Worm (Caenorhabditis elegans) whole organism, L1 larva: Measurements from ENCODE around the gene M142.5.

Experiments
- C16A3.4 ChIP-seq: fragments of 150-350 bp; optimal IDR thresholded peaks from 2 replicates; lab custom pipeline; 2014; ENCODE audit warnings: missing biosample characterization, missing genetic modification characterization
- alr-1 ChIP-seq: fragments of 200-800 bp; sonication (Bioruptor generic); optimal IDR thresholded peaks from 2 replicates; lab custom pipeline; 2018; ENCODE audit warnings: borderline replicate concordance, mild to moderate bottlenecking, missing genetic modification characterization, missing compliant biosample characterization
- aly-2 ChIP-seq: fragments of 150-350 bp; optimal IDR thresholded peaks from 2 replicates; lab custom pipeline; 2014; ENCODE audit warnings: missing biosample characterization, missing genetic modification characterization
- ama-1 ChIP-seq: fragments of 150-350 bp; optimal IDR thresholded peaks from 2 replicates; lab custom pipeline; 2014
- blmp-1 ChIP-seq: fragments of 150-350 bp; optimal IDR thresholded peaks from 2 replicates; lab custom pipeline; 2014; ENCODE audit warnings: missing biosample characterization, missing genetic modification characterization
- ceh-82 ChIP-seq, 3 experiments: fragments of 150-350 bp in 1 of 3; sonication (generic microtip) in 2 of 3; optimal IDR thresholded peaks; 2 replicates each; lab custom pipeline; 2014 to 2017; ENCODE audit warnings: missing biosample characterization in 3 of 3, missing genetic modification characterization in 3 of 3
- ceh-88 ChIP-seq: fragments of 200-800 bp; sonication (Bioruptor generic); IDR thresholded peaks from 2 replicates; pipeline ENCODE4 v1.3.6; 2022; ENCODE audit warnings: missing genetic modification characterization, missing compliant biosample characterization
- ceh-90 ChIP-seq: sonication (generic microtip); optimal IDR thresholded peaks from 2 replicates; lab custom pipeline; 2016; ENCODE audit warnings: missing genetic modification characterization, missing compliant biosample characterization
- ces-1 ChIP-seq: fragments of 150-350 bp; optimal IDR thresholded peaks from 2 replicates; lab custom pipeline; 2014; ENCODE audit warnings: missing biosample characterization, missing genetic modification reagents, missing genetic modification characterization
- dpl-1 ChIP-seq, 3 experiments: fragments of 150-350 bp in 2 of 3; sonication (generic microtip) in 1 of 3; optimal IDR thresholded peaks; 2 replicates each; lab custom pipeline; 2014 to 2017; ENCODE audit warnings: missing biosample characterization in 3 of 3, missing genetic modification characterization in 3 of 3, missing genetic modification reagents in 3 of 3
- dsc-1 ChIP-seq: sonication (generic microtip); optimal IDR thresholded peaks from 2 replicates; lab custom pipeline; 2016; ENCODE audit warnings: mild to moderate bottlenecking, missing genetic modification characterization, missing compliant biosample characterization
- efl-1 ChIP-seq, 4 experiments: fragments of 150-350 bp; optimal IDR thresholded peaks in 3 of 4; peaks in 1 of 4; 1 replicate in 1 of 4; 2 replicates in 3 of 4; lab custom pipeline; 2014; ENCODE audit warnings: missing biosample characterization in 2 of 4, missing genetic modification characterization in 2 of 4, missing genetic modification reagents in 2 of 4
- efl-3 ChIP-seq: fragments of 200-800 bp; sonication (Bioruptor generic); optimal IDR thresholded peaks from 2 replicates; lab custom pipeline; 2018; ENCODE audit warnings: mild to moderate bottlenecking, missing genetic modification characterization, missing compliant biosample characterization
- egl-13 ChIP-seq: sonication (generic microtip); optimal IDR thresholded peaks from 2 replicates; lab custom pipeline; 2016; ENCODE audit warnings: missing genotype, missing genetic modification reagents, missing genetic modification characterization, missing compliant biosample characterization
- fkh-10 ChIP-seq: sonication (generic microtip); optimal IDR thresholded peaks from 2 replicates; lab custom pipeline; 2017; ENCODE audit warnings: missing biosample characterization, missing genetic modification reagents, missing genetic modification characterization
- fos-1 ChIP-seq: fragments of 150-350 bp; optimal IDR thresholded peaks from 2 replicates; lab custom pipeline; 2014; ENCODE audit warnings: missing biosample characterization, missing genetic modification characterization
- hlh-17 ChIP-seq: fragments of 200-800 bp; sonication (Bioruptor generic); optimal IDR thresholded peaks from 2 replicates; lab custom pipeline; 2018; ENCODE audit warnings: missing genetic modification characterization, mild to moderate bottlenecking, missing compliant biosample characterization, moderate library complexity, borderline replicate concordance
- hpl-2 ChIP-seq: fragments of 150-350 bp; optimal IDR thresholded peaks from 2 replicates; lab custom pipeline; 2014; ENCODE audit warnings: missing biosample characterization, missing genetic modification reagents, missing genetic modification characterization
- irx-1 ChIP-seq: sonication (generic microtip); optimal IDR thresholded peaks from 2 replicates; lab custom pipeline; 2016; ENCODE audit warnings: missing genetic modification characterization, missing compliant biosample characterization
- lin-15B ChIP-seq: fragments of 150-350 bp; sonication (generic microtip); optimal IDR thresholded peaks from 3 replicates; lab custom pipeline; 2014; ENCODE audit warnings: missing biosample characterization, missing genetic modification characterization
- lin-35 ChIP-seq, 2 experiments: fragments of 150-350 bp; optimal IDR thresholded peaks; 2 replicates each; lab custom pipeline; 2014; ENCODE audit warnings: missing biosample characterization in 2 of 2, missing genetic modification characterization in 2 of 2, missing genetic modification reagents in 2 of 2
- lin-39 ChIP-seq: fragments of 150-350 bp; optimal IDR thresholded peaks from 2 replicates; lab custom pipeline; 2014; ENCODE audit warnings: missing biosample characterization, missing genetic modification reagents, missing genetic modification characterization
- lsy-2 ChIP-seq, 2 experiments: fragments of 150-350 bp; optimal IDR thresholded peaks; 2 replicates each; lab custom pipeline; 2014; ENCODE audit warnings: missing biosample characterization in 2 of 2, missing genetic modification characterization in 2 of 2
- mep-1 ChIP-seq: fragments of 150-350 bp; optimal IDR thresholded peaks from 2 replicates; lab custom pipeline; 2014; ENCODE audit warnings: missing biosample characterization, missing genetic modification characterization
- nhr-12 ChIP-seq: sonication (generic microtip); optimal IDR thresholded peaks from 2 replicates; lab custom pipeline; 2017; ENCODE audit warnings: missing biosample characterization, missing genetic modification characterization
- nhr-20 ChIP-seq: sonication (generic microtip); optimal IDR thresholded peaks from 2 replicates; lab custom pipeline; 2016; ENCODE audit warnings: mild to moderate bottlenecking, missing genetic modification characterization, missing compliant biosample characterization
- nhr-28 ChIP-seq: fragments of 150-350 bp; optimal IDR thresholded peaks from 2 replicates; lab custom pipeline; 2014; ENCODE audit warnings: missing biosample characterization, missing genetic modification characterization
- nhr-47 ChIP-seq: sonication (generic microtip); optimal IDR thresholded peaks from 2 replicates; lab custom pipeline; 2016; ENCODE audit warnings: mild to moderate bottlenecking, missing genetic modification characterization, moderate library complexity, missing compliant biosample characterization
- nhr-71 ChIP-seq: sonication (generic microtip); optimal IDR thresholded peaks from 2 replicates; lab custom pipeline; 2016; ENCODE audit warnings: mild to moderate bottlenecking, missing genetic modification characterization, moderate library complexity, missing compliant biosample characterization
- nhr-77 ChIP-seq: fragments of 150-350 bp; optimal IDR thresholded peaks from 2 replicates; lab custom pipeline; 2014; ENCODE audit warnings: missing biosample characterization, missing genetic modification characterization
- nhr-85 ChIP-seq: sonication (generic microtip); peaks from one replicate; lab custom pipeline; 2016; ENCODE audit warnings: missing genetic modification characterization, inconsistent platforms, missing compliant biosample characterization
- nhr-90 ChIP-seq: sonication (generic microtip); optimal IDR thresholded peaks from 2 replicates; lab custom pipeline; 2016; ENCODE audit warnings: mild to moderate bottlenecking, missing genetic modification characterization, missing compliant biosample characterization; ENCODE audit not compliant: poor library complexity
- pax-3 ChIP-seq: fragments of 200-800 bp; sonication (Bioruptor generic); optimal IDR thresholded peaks from 2 replicates; lab custom pipeline; 2018; ENCODE audit warnings: mild to moderate bottlenecking, missing genetic modification characterization, moderate library complexity, missing compliant biosample characterization
- skn-1 ChIP-seq: fragments of 150-350 bp; optimal IDR thresholded peaks from 2 replicates; lab custom pipeline; 2014; ENCODE audit warnings: missing biosample characterization, missing genetic modification characterization
- snpc-4 ChIP-seq: fragments of 150-350 bp; optimal IDR thresholded peaks from 2 replicates; lab custom pipeline; 2014; ENCODE audit warnings: missing biosample characterization, missing genetic modification characterization
- snu-23 ChIP-seq: sonication (generic microtip); optimal IDR thresholded peaks from 2 replicates; lab custom pipeline; 2016; ENCODE audit warnings: missing genetic modification characterization, missing compliant biosample characterization
- sox-4 ChIP-seq: sonication (generic microtip); optimal IDR thresholded peaks from 2 replicates; lab custom pipeline; 2016; ENCODE audit warnings: missing genetic modification characterization, missing compliant biosample characterization
- sup-37 ChIP-seq: fragments of 200-800 bp; sonication (Bioruptor generic); optimal IDR thresholded peaks from 2 replicates; lab custom pipeline; 2018; ENCODE audit warnings: mild to moderate bottlenecking, missing genetic modification characterization, missing compliant biosample characterization
- swsn-7 ChIP-seq: sonication (generic microtip); optimal IDR thresholded peaks from 2 replicates; lab custom pipeline; 2016; ENCODE audit warnings: missing genetic modification characterization, missing compliant biosample characterization
- tbx-2 ChIP-seq: sonication (generic microtip); optimal IDR thresholded peaks from 2 replicates; lab custom pipeline; 2016; ENCODE audit warnings: missing genetic modification characterization, missing compliant biosample characterization
- unc-86 ChIP-seq: sonication (generic microtip); optimal IDR thresholded peaks from 2 replicates; lab custom pipeline; 2016; ENCODE audit warnings: missing genetic modification characterization, missing compliant biosample characterization
- vab-15 ChIP-seq: sonication (generic microtip); optimal IDR thresholded peaks from 2 replicates; lab custom pipeline; 2017; ENCODE audit warnings: missing genotype, mild to moderate bottlenecking, missing genetic modification characterization, missing compliant biosample characterization
- xbp-1 ChIP-seq: sonication (generic microtip); optimal IDR thresholded peaks from 2 replicates; lab custom pipeline; 2016; ENCODE audit warnings: missing genetic modification characterization, missing compliant biosample characterization
- zip-4 ChIP-seq: fragments of 200-800 bp; sonication (Bioruptor generic); optimal IDR thresholded peaks from 2 replicates; lab custom pipeline; 2018; ENCODE audit warnings: mild to moderate bottlenecking, missing genetic modification characterization, moderate library complexity, missing compliant biosample characterization
- ztf-4 ChIP-seq: fragments of 150-350 bp; optimal IDR thresholded peaks from 2 replicates; lab custom pipeline; 2014; ENCODE audit warnings: missing biosample characterization, missing genetic modification characterization

Gene M142.5

ce11 chrIII:10895817-10896413, 35.1 kb upstream of the M142.5 start, which contains the start of gene com-1:
Gene com-1 (plus strand): TSS chrIII:10896363.
- TF ChIP-seq nhr-90 (peak; percentile 3), mep-1 (tag; lab: Kevin White, UChicago) (peak; percentile 55), lsy-2 (tag; optimal IDR thresholded peaks at IDR 0.05; lab: Kevin White, UChicago) (peak; percentile 51 to 73), nhr-47 (tag; lab: Kevin White, UChicago) (peak; percentile 46), hlh-17 (GFP tag; lab: Kevin White, UChicago) (no peak), nhr-71 (tag; lab: Kevin White, UChicago) (peak; percentile 53), swsn-7 (peak; percentile 29), snu-23 (GFP tag; lab: Kevin White, UChicago) (peak; percentile 54), efl-1 (optimal IDR thresholded peaks at IDR 0.05; lab: Kevin White, UChicago) (peak; percentile 53 to 63), efl-1 (GFP tag; optimal IDR thresholded peaks at IDR 0.05 in 1 of 2; lab: Kevin White, UChicago) (peak; percentile 61 to 93), snpc-4 (peak; percentile 22), dsc-1 (peak; percentile 15), sup-37 (no peak), ceh-88 (GFP tag; lab: Robert Waterston, UW) (no peak), blmp-1 (tag; lab: Kevin White, UChicago) (peak; percentile 58), lin-15B (tag; lab: Kevin White, UChicago) (peak; percentile 60), ama-1 (no peak), nhr-20 (tag; lab: Kevin White, UChicago) (peak; percentile 29), dpl-1 (GFP tag; optimal IDR thresholded peaks at IDR 0.05; lab: Kevin White, UChicago) (peak; percentile 30 to 72 (median 42)), lin-35 (GFP tag; optimal IDR thresholded peaks at IDR 0.05; lab: Kevin White, UChicago) (peak; percentile 58 to 67), efl-3 (no peak), ceh-82 (tag; optimal IDR thresholded peaks at IDR 0.05; lab: Kevin White, UChicago) (peak in 2 of 3 experiments; percentile 56 to 59), C16A3.4 (peak; percentile 39), xbp-1 (tag; lab: Kevin White, UChicago) (peak; percentile 14), skn-1 (tag; lab: Kevin White, UChicago) (peak; percentile 42)

- TF ChIP-seq pax-3 (tag; lab: Kevin White, UChicago) (no peak), irx-1 (tag; lab: Kevin White, UChicago) (no peak), nhr-77 (tag; lab: Kevin White, UChicago) (no peak), nhr-28 (tag; lab: Kevin White, UChicago) (no peak), alr-1 (no peak), ceh-82 (tag; optimal IDR thresholded peaks at IDR 0.05; lab: Kevin White, UChicago) (no peak), zip-4 (GFP tag; lab: Kevin White, UChicago) (no peak), aly-2 (tag; lab: Kevin White, UChicago) (no peak)
Observed at ce11 chrIII:10902341-10902740, 28.7 kb upstream of the M142.5 start, which contains the start of gene unc-119. Gene unc-119 (plus strand): TSS chrIII:10902641.

- TF ChIP-seq egl-13 (tag; lab: Kevin White, UChicago) (peak; percentile 63), zip-4 (GFP tag; lab: Kevin White, UChicago) (no peak), pax-3 (tag; lab: Kevin White, UChicago) (peak; percentile 80), xbp-1 (tag; lab: Kevin White, UChicago) (peak; percentile 59), nhr-71 (tag; lab: Kevin White, UChicago) (peak; percentile 73), lsy-2 (tag; optimal IDR thresholded peaks at IDR 0.05; lab: Kevin White, UChicago) (peak; percentile 10 to 30), lin-15B (tag; lab: Kevin White, UChicago) (no peak), aly-2 (tag; lab: Kevin White, UChicago) (no peak), ztf-4 (tag; lab: Kevin White, UChicago) (peak; percentile 50), ceh-82 (tag; optimal IDR thresholded peaks at IDR 0.05; lab: Kevin White, UChicago) (peak in 1 of 3 experiments; percentile 37), unc-86 (tag; lab: Kevin White, UChicago) (peak; percentile 12), nhr-90 (no peak), C16A3.4 (no peak), fkh-10 (peak; percentile 50), nhr-85 (tag; lab: Kevin White, UChicago) (no peak), ces-1 (GFP tag; lab: Kevin White, UChicago) (no peak), hpl-2 (GFP tag; lab: Kevin White, UChicago) (no peak), fos-1 (tag; lab: Kevin White, UChicago) (no peak), mep-1 (tag; lab: Kevin White, UChicago) (peak; percentile 42), snpc-4 (no peak), nhr-20 (tag; lab: Kevin White, UChicago) (peak; percentile 4), nhr-47 (tag; lab: Kevin White, UChicago) (peak; percentile 80), ceh-90 (no peak), nhr-12 (tag; lab: Kevin White, UChicago) (no peak), lin-39 (no peak), tbx-2 (tag; lab: Kevin White, UChicago) (peak; percentile 8), sox-4 (tag; lab: Kevin White, UChicago) (peak; percentile 43), irx-1 (tag; lab: Kevin White, UChicago) (no peak), vab-15 (tag; lab: Kevin White, UChicago) (no peak)
Observed at ce11 chrIII:10903009-10903609, 27.9 kb upstream of the M142.5 start.
